Worm (Caenorhabditis elegans): ENCODE results near the gene B0001.3.

The B0001.3 gene

ce11 chrIV:12129204-12129603 is 16.3 kb downstream of the B0001.3 start, which contains the start of gene lin-24:
Gene lin-24 (plus strand): TSS chrIV:12129504.
- no peak for TF ChIP-seq elt-2 (tag; optimal IDR thresholded peaks at IDR 0.05)
- no peak for TF ChIP-seq Y22D7AL.16 (tag; optimal IDR thresholded peaks at IDR 0.05)
- TF ChIP-seq unc-42 (tag; optimal IDR thresholded peaks at IDR 0.05), result no peak
- TF ChIP-seq hlh-8 (tag; optimal IDR thresholded peaks at IDR 0.05), result no peak
- TF ChIP-seq ref-2 (tag; optimal IDR thresholded peaks at IDR 0.05), result no peak
- no peak for TF ChIP-seq sox-4 (tag; optimal IDR thresholded peaks at IDR 0.05)
- no peak for TF ChIP-seq ceh-6 (GFP tag; optimal IDR thresholded peaks at IDR 0.05)
- TF ChIP-seq K02D7.2 (tag; optimal IDR thresholded peaks at IDR 0.05), result no peak
- no peak for TF ChIP-seq K09A11.1 (tag; optimal IDR thresholded peaks at IDR 0.05; ENCODE audit: insufficient read depth)
- no peak for TF ChIP-seq tbx-2 (tag; optimal IDR thresholded peaks at IDR 0.05)
- no peak for TF ChIP-seq fkh-6 (tag; optimal IDR thresholded peaks at IDR 0.05)
- no peak for TF ChIP-seq ttx-3 (tag; optimal IDR thresholded peaks at IDR 0.05)
- no peak for TF ChIP-seq ceh-14 (tag; optimal IDR thresholded peaks at IDR 0.05)

- no peak for TF ChIP-seq che-1 (tag; optimal IDR thresholded peaks at IDR 0.05)
- TF ChIP-seq ceh-2 (tag; optimal IDR thresholded peaks at IDR 0.05), result no peak
- no peak for TF ChIP-seq eyg-1 (tag; optimal IDR thresholded peaks at IDR 0.05)
- TF ChIP-seq tbx-2 (tag; optimal IDR thresholded peaks at IDR 0.05), result no peak
- no peak for TF ChIP-seq tbx-7 (tag; optimal IDR thresholded peaks at IDR 0.05)
- TF ChIP-seq ets-4 (tag; optimal IDR thresholded peaks at IDR 0.05), result no peak
- no peak for TF ChIP-seq pqm-1 (tag; optimal IDR thresholded peaks at IDR 0.05)
- no peak for TF ChIP-seq sox-2 (GFP tag; IDR thresholded peaks at IDR 0.05)
- TF ChIP-seq fkh-10 (GFP tag; optimal IDR thresholded peaks at IDR 0.05), result no peak
- TF ChIP-seq nhr-11 (tag; optimal IDR thresholded peaks at IDR 0.05), result no peak
- TF ChIP-seq lin-11 (tag; optimal IDR thresholded peaks at IDR 0.05), result no peak
- no peak for TF ChIP-seq dve-1 (tag; optimal IDR thresholded peaks at IDR 0.05)
- no peak for TF ChIP-seq dmd-4 (tag; optimal IDR thresholded peaks at IDR 0.05; ENCODE audit: borderline replicate concordance)
- TF ChIP-seq ceh-9 (tag; optimal IDR thresholded peaks at IDR 0.05), result no peak
- TF ChIP-seq C08G9.2 (tag; optimal IDR thresholded peaks at IDR 0.05), result no peak
- TF ChIP-seq ceh-19 (GFP tag; optimal IDR thresholded peaks at IDR 0.05), result no peak
- no peak for TF ChIP-seq K09A11.1 (tag; optimal IDR thresholded peaks at IDR 0.05; ENCODE audit: insufficient read depth)
- no peak for TF ChIP-seq F13H6.1 (tag; optimal IDR thresholded peaks at IDR 0.05)
These were observed 16.8 kb downstream of the B0001.3 start for ce11 chrIV:12128708-12129107.

- no peak for TF ChIP-seq fkh-6 (tag; optimal IDR thresholded peaks at IDR 0.05)
- TF ChIP-seq nfya-1 (tag; optimal IDR thresholded peaks at IDR 0.05), result peak; percentile 10
These were observed 17.7 kb downstream of the B0001.3 start for ce11 chrIV:12127838-12128237.

- TF ChIP-seq nhr-232 (tag; optimal IDR thresholded peaks at IDR 0.05), result no peak
- TF ChIP-seq unc-42 (tag; optimal IDR thresholded peaks at IDR 0.05), result peak; percentile 71
These were observed 18.6 kb downstream of the B0001.3 start for ce11 chrIV:12126740-12127472.

DNA sequence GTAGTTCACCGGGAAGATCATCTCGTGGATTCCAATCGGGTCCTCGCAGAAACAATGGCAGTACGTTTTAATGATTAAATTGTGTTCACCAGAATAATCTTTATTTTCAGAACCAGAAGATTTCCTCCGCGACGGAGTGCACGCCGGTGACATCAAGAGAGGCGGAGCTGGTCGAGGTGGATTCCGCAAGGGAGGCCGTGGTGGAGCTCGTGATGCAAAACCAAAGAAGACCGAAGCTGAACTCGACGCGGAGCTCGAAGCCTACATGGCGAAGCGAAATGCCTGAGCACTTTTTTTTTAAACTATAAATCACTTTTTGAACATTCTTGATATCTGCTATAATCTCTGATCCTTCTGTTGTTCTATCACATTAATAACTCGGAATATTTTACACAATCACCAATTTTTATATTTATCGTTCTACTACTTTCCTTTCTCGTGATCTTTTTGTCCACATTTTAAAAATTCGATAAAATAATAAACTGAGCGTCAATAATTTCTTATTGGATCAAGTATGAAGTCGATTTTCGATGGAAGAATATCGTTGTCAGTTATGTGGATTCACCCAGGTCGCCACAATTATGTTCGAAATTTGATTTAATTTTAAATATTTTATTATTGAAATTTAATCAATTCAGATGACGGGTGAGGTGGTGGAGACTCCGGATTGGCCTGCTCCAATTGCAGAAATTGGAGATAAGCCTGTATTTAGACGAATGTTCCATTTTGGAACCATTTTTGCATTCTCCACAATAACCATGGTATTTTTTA is 21.0 kb downstream of the B0001.3 start, which contains the start of gene dhhc-6:
Gene dhhc-6 (plus strand): TSS at position 639 of the 771 bp plus-strand sequence.
- TF ChIP-seq tbx-2 (tag; optimal IDR thresholded peaks at IDR 0.05), result no peak
- no peak for TF ChIP-seq unc-42 (tag; optimal IDR thresholded peaks at IDR 0.05)
- TF ChIP-seq zip-5 (tag; optimal IDR thresholded peaks at IDR 0.05), result no peak
- TF ChIP-seq elt-4 (tag; optimal IDR thresholded peaks at IDR 0.05), result no peak
- TF ChIP-seq ahr-1 (tag; optimal IDR thresholded peaks at IDR 0.05), result no peak
- no peak for TF ChIP-seq hlh-15 (tag; optimal IDR thresholded peaks at IDR 0.05)
- TF ChIP-seq pqm-1 (tag; optimal IDR thresholded peaks at IDR 0.05), result no peak
- no peak for TF ChIP-seq dve-1 (tag; optimal IDR thresholded peaks at IDR 0.05)
- TF ChIP-seq pros-1 (tag; optimal IDR thresholded peaks at IDR 0.05), result no peak
- no peak for TF ChIP-seq F13H6.1 (tag; optimal IDR thresholded peaks at IDR 0.05)
